Fruit fly (Drosophila melanogaster) whole organism, embryonic: ENCODE results near the gene CG45045.

Source experiments
- CG10267 ChIP-seq: fragments of 200-800 bp; sonication (Bioruptor generic); optimal IDR thresholded peaks from 2 replicates; lab custom pipeline; 2018; ENCODE audit warnings: missing biosample characterization, mild to moderate bottlenecking, missing genetic modification characterization, moderate library complexity
- CG10543 ChIP-seq: fragments of 200-800 bp; sonication (Bioruptor generic); optimal IDR thresholded peaks from 3 replicates; lab custom pipeline; 2017; ENCODE audit warnings: missing biosample characterization, mild to moderate bottlenecking, missing genetic modification characterization, moderate library complexity
- CG10565 ChIP-seq: fragments of 200-800 bp; sonication (Bioruptor generic); optimal IDR thresholded peaks from 3 replicates; lab custom pipeline; 2016; ENCODE audit warnings: missing biosample characterization, mild to moderate bottlenecking, missing genetic modification characterization
- CG10654 ChIP-seq: fragments of 200-800 bp; sonication (Bioruptor generic); optimal IDR thresholded peaks from 2 replicates; lab custom pipeline; 2016; ENCODE audit warnings: missing biosample characterization, missing genetic modification characterization
- CG17385 ChIP-seq: fragments of 200-800 bp; sonication (Bioruptor generic); optimal IDR thresholded peaks from 3 replicates; lab custom pipeline; 2018; ENCODE audit warnings: missing biosample characterization, mild to moderate bottlenecking, missing genetic modification characterization
- CG1832 ChIP-seq: fragments of 200-800 bp; sonication (Bioruptor generic); optimal IDR thresholded peaks from 2 replicates; lab custom pipeline; 2017; ENCODE audit warnings: missing biosample characterization, mild to moderate bottlenecking, missing genetic modification characterization, inconsistent platforms
- CG18599 ChIP-seq: fragments of 200-800 bp; sonication (Bioruptor generic); optimal IDR thresholded peaks from 3 replicates; lab custom pipeline; 2017; ENCODE audit warnings: missing biosample characterization, missing genetic modification characterization, mild to moderate bottlenecking, moderate library complexity, missing genetic modification reagents
- CG2120 ChIP-seq: fragments of 200-800 bp; sonication (Bioruptor generic); optimal IDR thresholded peaks from 3 replicates; lab custom pipeline; 2016; ENCODE audit warnings: missing biosample characterization, missing genetic modification characterization
- CG31388 ChIP-seq: fragments of 200-800 bp; sonication (Bioruptor generic); optimal IDR thresholded peaks from 2 replicates; lab custom pipeline; 2016; ENCODE audit warnings: missing biosample characterization, missing genetic modification characterization
- CG32772 ChIP-seq: fragments of 200-800 bp; sonication (Bioruptor generic); IDR thresholded peaks from 2 replicates; pipeline ENCODE4 v1.3.6; 2022; ENCODE audit warnings: missing biosample characterization, missing genetic modification characterization
- CG34422 ChIP-seq: fragments of 200-800 bp; sonication (Bioruptor generic); IDR thresholded peaks from 3 replicates; pipeline ENCODE4 v1.3.6; 2022; ENCODE audit warnings: missing biosample characterization, missing genetic modification characterization
- CG4360 ChIP-seq: fragments of 200-800 bp; sonication (Bioruptor generic); IDR thresholded peaks from 2 replicates; pipeline ENCODE4 v1.3.6; 2022; ENCODE audit warnings: missing biosample characterization, missing genetic modification characterization
- CG4404 ChIP-seq: fragments of 200-800 bp; sonication (Bioruptor generic); IDR thresholded peaks from 2 replicates; pipeline ENCODE4 v1.3.6; 2022; ENCODE audit warnings: missing biosample characterization, missing genetic modification characterization
- CG6791 ChIP-seq: fragments of 200-800 bp; sonication (Bioruptor generic); IDR thresholded peaks from 3 replicates; pipeline ENCODE4 v1.3.6; 2022; ENCODE audit warnings: missing biosample characterization, missing genetic modification characterization; ENCODE audit not compliant: partially characterized antibody
- CG8290 ChIP-seq, 3 experiments: fragments of 200-800 bp; sonication (Bioruptor generic); optimal IDR thresholded peaks; 2 replicates each; lab custom pipeline; 2016 to 2019; ENCODE audit warnings: missing biosample characterization in 3 of 3, missing genetic modification characterization in 3 of 3, mild to moderate bottlenecking in 2 of 3, moderate library complexity in 1 of 3
- Chrac-16 ChIP-seq: fragments of 200-800 bp; sonication (Bioruptor generic); optimal IDR thresholded peaks from 3 replicates; lab custom pipeline; 2016; ENCODE audit warnings: missing biosample characterization, missing genetic modification characterization
- Deaf1 ChIP-seq: fragments of 200-800 bp; optimal IDR thresholded peaks from 3 replicates; lab custom pipeline; 2019; ENCODE audit warnings: missing biosample characterization, mild to moderate bottlenecking, missing genetic modification characterization, moderate library complexity
- Drgx ChIP-seq: fragments of 200-800 bp; sonication (Bioruptor generic); IDR thresholded peaks from 2 replicates; pipeline ENCODE4 v1.3.6; 2022; ENCODE audit warnings: missing biosample characterization, missing genetic modification characterization
- H15 ChIP-seq: fragments of 200-800 bp; sonication (Bioruptor generic); IDR thresholded peaks from 3 replicates; pipeline ENCODE4 v1.3.6; 2022; ENCODE audit warnings: missing biosample characterization, missing genetic modification characterization
- HLHmδ ChIP-seq: fragments of 200-800 bp; sonication (Bioruptor generic); optimal IDR thresholded peaks from 2 replicates; lab custom pipeline; 2018; ENCODE audit warnings: missing biosample characterization, mild to moderate bottlenecking, missing genetic modification characterization, moderate library complexity
- Hmr ChIP-seq: fragments of 200-800 bp; sonication (Bioruptor generic); optimal IDR thresholded peaks from 3 replicates; lab custom pipeline; 2017; ENCODE audit warnings: mild to moderate bottlenecking, missing biosample characterization, missing genetic modification reagents, missing genetic modification characterization
- Hr78 ChIP-seq, 2 experiments: fragments of 200-800 bp in 1 of 2; fragments of >200 bp in 1 of 2; sonication (Bioruptor generic) in 1 of 2; optimal IDR thresholded peaks; 2 replicates each; lab custom pipeline; 2017 to 2019; ENCODE audit warnings: missing biosample characterization in 2 of 2, missing genetic modification characterization in 2 of 2, mild to moderate bottlenecking in 1 of 2, moderate library complexity in 1 of 2
- Lim3 ChIP-seq: fragments of 200-800 bp; sonication (Bioruptor generic); IDR thresholded peaks from 2 replicates; pipeline ENCODE4 v1.3.6; 2022; ENCODE audit warnings: missing biosample characterization, missing genetic modification characterization
- PHDP ChIP-seq: fragments of 200-800 bp; sonication (Bioruptor generic); optimal IDR thresholded peaks from 3 replicates; lab custom pipeline; 2018; ENCODE audit warnings: missing biosample characterization, mild to moderate bottlenecking, missing genetic modification characterization, moderate library complexity
- Spps ChIP-seq: fragments of 200-800 bp; sonication (Bioruptor generic); optimal IDR thresholded peaks from 2 replicates; lab custom pipeline; 2018; ENCODE audit warnings: missing biosample characterization, mild to moderate bottlenecking, missing genetic modification characterization
- Stat92E ChIP-seq, 3 experiments: fragments of >200 bp in 2 of 3; fragments of 200-800 bp in 1 of 3; sonication (Bioruptor generic) in 1 of 3; optimal IDR thresholded peaks; 2 replicates each; lab custom pipeline; 2017 to 2019; ENCODE audit warnings: missing biosample characterization in 3 of 3, missing genetic modification characterization in 3 of 3, mild to moderate bottlenecking in 1 of 3, moderate library complexity in 1 of 3
- YL-1 ChIP-seq: fragments of 200-800 bp; sonication (Bioruptor generic); optimal IDR thresholded peaks from 3 replicates; lab custom pipeline; 2017; ENCODE audit warnings: missing biosample characterization, mild to moderate bottlenecking, missing genetic modification characterization
- cg ChIP-seq: fragments of 200-800 bp; sonication (Bioruptor generic); optimal IDR thresholded peaks from 3 replicates; lab custom pipeline; 2019; ENCODE audit warnings: missing biosample characterization, mild to moderate bottlenecking, missing genetic modification characterization, moderate library complexity
- ci ChIP-seq: fragments of 200-800 bp; sonication (Bioruptor generic); IDR thresholded peaks from 3 replicates; pipeline ENCODE4 v1.3.6; 2022; ENCODE audit warnings: missing biosample characterization, missing genetic modification characterization
- crol ChIP-seq: fragments of 200-800 bp; sonication (Bioruptor generic); IDR thresholded peaks from 2 replicates; pipeline ENCODE4 v1.3.6; 2022; ENCODE audit warnings: missing biosample characterization, missing genetic modification characterization
- cwo ChIP-seq: fragments of 200-800 bp; sonication (Bioruptor generic); optimal IDR thresholded peaks from 3 replicates; lab custom pipeline; 2017; ENCODE audit warnings: missing biosample characterization, missing genetic modification characterization, mild to moderate bottlenecking, moderate library complexity, missing genetic modification reagents
- ems ChIP-seq: fragments of 200-800 bp; sonication (Bioruptor generic); optimal IDR thresholded peaks from 3 replicates; lab custom pipeline; 2016; ENCODE audit warnings: missing biosample characterization, missing genetic modification characterization
- grau ChIP-seq: fragments of 200-800 bp; optimal IDR thresholded peaks from 3 replicates; lab custom pipeline; 2019; ENCODE audit warnings: missing biosample characterization, mild to moderate bottlenecking, missing genetic modification characterization, moderate library complexity
- grn ChIP-seq: fragments of 200-800 bp; sonication (Bioruptor generic); optimal IDR thresholded peaks from 3 replicates; lab custom pipeline; 2017; ENCODE audit warnings: missing biosample characterization, missing genetic modification characterization
- insv ChIP-seq, 2 experiments: fragments of 200-800 bp; sonication (Bioruptor generic); optimal IDR thresholded peaks; 3 replicates each; lab custom pipeline; 2016 to 2018; ENCODE audit warnings: missing biosample characterization in 2 of 2, missing genetic modification characterization in 2 of 2
- jing ChIP-seq: fragments of 200-800 bp; sonication (Bioruptor generic); optimal IDR thresholded peaks from 2 replicates; lab custom pipeline; 2018; ENCODE audit warnings: missing biosample characterization, mild to moderate bottlenecking, missing genetic modification characterization
- kni ChIP-seq: fragments of 200-800 bp; sonication (Bioruptor generic); optimal IDR thresholded peaks from 3 replicates; lab custom pipeline; 2017; ENCODE audit warnings: mild to moderate bottlenecking, missing biosample characterization, missing genetic modification reagents, missing genetic modification characterization
- psq ChIP-seq: fragments of 200-800 bp; sonication (Bioruptor generic); optimal IDR thresholded peaks from 2 replicates; lab custom pipeline; 2017; ENCODE audit warnings: missing biosample characterization, missing genetic modification characterization
- rib ChIP-seq: fragments of 200-800 bp; sonication (Bioruptor generic); IDR thresholded peaks from 2 replicates; pipeline ENCODE4 v1.3.6; 2022; ENCODE audit warnings: missing biosample characterization, missing genetic modification characterization
- sd ChIP-seq: fragments of 200-800 bp; sonication (Bioruptor generic); optimal IDR thresholded peaks from 3 replicates; lab custom pipeline; 2018; ENCODE audit warnings: missing biosample characterization, mild to moderate bottlenecking, missing genetic modification characterization, moderate library complexity
- sens-2 ChIP-seq: fragments of 200-800 bp; sonication (Bioruptor generic); IDR thresholded peaks from 2 replicates; pipeline ENCODE4 v1.3.6; 2022; ENCODE audit warnings: missing biosample characterization, missing genetic modification characterization
- sr ChIP-seq: fragments of 200-800 bp; sonication (Bioruptor generic); IDR thresholded peaks from 3 replicates; pipeline ENCODE4 v1.3.6; 2022; ENCODE audit warnings: missing biosample characterization, missing genetic modification characterization

Gene CG45045

dm6 chr3R:17712623-17713521, 45.5 kb downstream of the CG45045 start (continued):
- TF ChIP-seq HLHmδ (GFP tag; lab: Kevin White, UChicago) (no peak), CG2120 (GFP tag; lab: Kevin White, UChicago) (no peak), Hmr (GFP tag; lab: Kevin White, UChicago) (no peak), CG10565 (GFP tag; lab: Kevin White, UChicago) (no peak), Lim3 (GFP tag; lab: Robert Waterston, UW) (no peak)

dm6 chr3R:17714370-17714769, 47.0 kb downstream of the CG45045 start:
- TF ChIP-seq CG34422 (peak; percentile 11; the same call in 1 of the 3 replicates), insv (GFP tag; optimal IDR thresholded peaks at IDR 0.05; lab: Kevin White, UChicago) (peak in 1 of 2 experiments; percentile 18), CG10654 (GFP tag; lab: Kevin White, UChicago) (no peak), CG6791 (GFP tag; lab: Robert Waterston, UW) (peak; percentile 45; the same call in 1 of the 3 replicates), kni (GFP tag; lab: Kevin White, UChicago) (peak; percentile 65), CG1832 (GFP tag; lab: Kevin White, UChicago) (peak; percentile 32), CG4360 (GFP tag; lab: Robert Waterston, UW) (peak; percentile 64; the same call in 1 of the 2 replicates), psq (GFP tag; lab: Kevin White, UChicago) (no peak), CG17385 (GFP tag; lab: Kevin White, UChicago) (peak; percentile 72), sd (tag; lab: Kevin White, UChicago) (peak; percentile 65)

- TF ChIP-seq cwo (GFP tag; lab: Kevin White, UChicago): peak; percentile 98
- no peak for TF ChIP-seq ems (GFP tag; lab: Kevin White, UChicago)
- TF ChIP-seq rib (GFP tag; lab: Robert Waterston, UW): peak; percentile 30; the same call in 1 of the 2 replicates
- no peak for TF ChIP-seq Chrac-16 (GFP tag; lab: Kevin White, UChicago)
- no peak for TF ChIP-seq CG8290 (GFP tag; optimal IDR thresholded peaks at IDR 0.05; lab: Kevin White, UChicago)
- TF ChIP-seq CG8290 (tag; optimal IDR thresholded peaks at IDR 0.05; lab: Kevin White, UChicago): peak in 1 of 2 experiments; percentile 33
- no peak for TF ChIP-seq YL-1 (GFP tag; lab: Kevin White, UChicago)
- TF ChIP-seq CG10565 (GFP tag; lab: Kevin White, UChicago): no peak
- peak; percentile 79 for TF ChIP-seq cg (GFP tag; lab: Kevin White, UChicago)
- TF ChIP-seq sr (GFP tag; lab: Robert Waterston, UW): peak; percentile 94
- peak; percentile 11 for TF ChIP-seq CG18599 (GFP tag; lab: Kevin White, UChicago)
- no peak for TF ChIP-seq CG10267 (tag; lab: Kevin White, UChicago)
- peak; percentile 47 for TF ChIP-seq CG4360 (GFP tag; lab: Robert Waterston, UW)
- TF ChIP-seq CG1832 (GFP tag; lab: Kevin White, UChicago): peak; percentile 12
- peak; percentile 9 for TF ChIP-seq CG10543 (GFP tag; lab: Kevin White, UChicago)
- TF ChIP-seq Stat92E (GFP tag; optimal IDR thresholded peaks at IDR 0.05; lab: Kevin White, UChicago): peak in 1 of 3 experiments; percentile 12
- TF ChIP-seq kni (GFP tag; lab: Kevin White, UChicago): peak; percentile 41
- peak; percentile 41 for TF ChIP-seq Deaf1 (tag; lab: Kevin White, UChicago)
- TF ChIP-seq H15 (GFP tag; lab: Robert Waterston, UW): no peak
- TF ChIP-seq CG31388: no peak
- TF ChIP-seq grau (tag; lab: Kevin White, UChicago): no peak
- 0 out of 2 replicates have a peak, but pooled peaks have one; percentile 25 for TF ChIP-seq Drgx
- no peak for TF ChIP-seq jing (GFP tag; lab: Kevin White, UChicago)
- TF ChIP-seq crol (GFP tag; lab: Robert Waterston, UW): peak; percentile 97
- TF ChIP-seq grn (GFP tag; lab: Kevin White, UChicago): peak; percentile 14
- TF ChIP-seq Hr78 (GFP tag; optimal IDR thresholded peaks at IDR 0.05; lab: Kevin White, UChicago): peak in 1 of 2 experiments; percentile 2
- no peak for TF ChIP-seq sens-2 (GFP tag; lab: Robert Waterston, UW)
- TF ChIP-seq PHDP: no peak
- no peak for TF ChIP-seq Spps (tag; lab: Kevin White, UChicago)
- TF ChIP-seq ci (GFP tag; lab: Robert Waterston, UW): 0 out of 3 replicates have a peak, but pooled peaks have one; percentile 5
- TF ChIP-seq CG32772 (GFP tag; lab: Robert Waterston, UW): no peak
- TF ChIP-seq CG4404 (GFP tag; lab: Robert Waterston, UW): no peak
Observed at dm6 chr3R:17714773-17715344, 47.5 kb downstream of the CG45045 start.
